Worm (Caenorhabditis elegans): ENCODE data around the gene Y45F10B.13.

Gene Y45F10B.13

ce11 chrIV:13512112-13512569 lies 49.4 kb downstream of the Y45F10B.13 start, which contains the start of gene puf-3:
TSS of gene puf-3 (minus strand) at chrIV:13512162.
- no peak for TF ChIP-seq him-1 (tag; optimal IDR thresholded peaks at IDR 0.05)
- TF ChIP-seq dao-5 (tag; optimal IDR thresholded peaks at IDR 0.05): no peak
- no peak for TF ChIP-seq W03F9.2 (tag; optimal IDR thresholded peaks at IDR 0.05)

ce11 chrIV:13510049-13510448 lies 51.5 kb downstream of the Y45F10B.13 start:
- TF ChIP-seq W03F9.2 (tag; optimal IDR thresholded peaks at IDR 0.05): no peak
- TF ChIP-seq him-1 (tag; optimal IDR thresholded peaks at IDR 0.05): no peak
- no peak for TF ChIP-seq dao-5 (tag; optimal IDR thresholded peaks at IDR 0.05)

DNA sequence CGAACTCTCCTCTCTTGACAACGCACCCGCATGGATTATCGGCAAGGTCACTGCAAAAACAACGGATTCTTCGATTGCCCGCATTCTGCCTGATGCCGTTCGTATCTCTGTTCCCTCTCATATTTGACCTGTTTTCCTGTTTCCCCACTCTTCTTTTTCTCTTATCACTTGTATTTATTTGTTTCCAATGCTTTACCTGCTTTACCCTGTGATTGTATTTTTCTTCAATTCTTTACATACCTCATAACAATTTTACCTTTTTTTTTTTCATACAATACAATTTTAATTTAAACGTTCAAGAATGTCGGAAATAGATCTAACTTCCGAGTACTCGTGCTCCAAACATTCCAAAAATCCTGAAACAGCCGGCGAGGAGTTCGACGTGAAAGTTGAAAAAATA lies 52.6 kb downstream of the Y45F10B.13 start, which contains the start of gene afmd-2:
Gene afmd-2, plus strand, starts transcription at position 301 of the 400 bp plus-strand sequence.
- TF ChIP-seq him-1 (tag; optimal IDR thresholded peaks at IDR 0.05) (no peak), W03F9.2 (tag; optimal IDR thresholded peaks at IDR 0.05) (no peak), dao-5 (tag; optimal IDR thresholded peaks at IDR 0.05) (no peak)

DNA sequence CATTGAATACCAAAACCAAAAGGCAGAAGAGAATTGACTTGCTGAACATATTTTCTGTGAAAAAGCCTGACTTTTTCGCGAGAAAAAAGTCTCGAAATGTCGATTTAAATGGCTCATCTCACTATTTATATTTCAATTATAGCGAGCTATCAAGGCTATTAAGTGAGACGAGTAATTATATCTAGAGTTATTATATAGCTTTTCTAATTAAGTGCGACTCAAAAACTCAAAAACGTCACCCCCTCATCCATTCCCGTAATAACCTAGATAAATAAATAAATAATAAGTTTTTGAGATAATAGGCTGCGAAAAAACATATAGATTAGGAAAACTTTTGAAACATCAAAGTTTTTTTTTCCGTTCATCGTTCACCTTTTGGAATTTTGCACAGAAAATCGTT lies 55.9 kb downstream of the Y45F10B.13 start, which contains the start of gene nlp-17:
Gene nlp-17, minus strand, starts transcription at position 101 of the 400 bp plus-strand sequence.
- TF ChIP-seq W03F9.2 (tag; optimal IDR thresholded peaks at IDR 0.05) (no peak), dao-5 (tag; optimal IDR thresholded peaks at IDR 0.05) (no peak), him-1 (tag; optimal IDR thresholded peaks at IDR 0.05) (no peak)

ce11 chrIV:13505144-13505543 lies 56.4 kb downstream of the Y45F10B.13 start, which contains the start of gene seld-1:
TSS of gene seld-1 (plus strand) at chrIV:13505444.
- TF ChIP-seq him-1 (tag; optimal IDR thresholded peaks at IDR 0.05) (no peak), dao-5 (tag; optimal IDR thresholded peaks at IDR 0.05) (no peak), W03F9.2 (tag; optimal IDR thresholded peaks at IDR 0.05) (no peak)

DNA sequence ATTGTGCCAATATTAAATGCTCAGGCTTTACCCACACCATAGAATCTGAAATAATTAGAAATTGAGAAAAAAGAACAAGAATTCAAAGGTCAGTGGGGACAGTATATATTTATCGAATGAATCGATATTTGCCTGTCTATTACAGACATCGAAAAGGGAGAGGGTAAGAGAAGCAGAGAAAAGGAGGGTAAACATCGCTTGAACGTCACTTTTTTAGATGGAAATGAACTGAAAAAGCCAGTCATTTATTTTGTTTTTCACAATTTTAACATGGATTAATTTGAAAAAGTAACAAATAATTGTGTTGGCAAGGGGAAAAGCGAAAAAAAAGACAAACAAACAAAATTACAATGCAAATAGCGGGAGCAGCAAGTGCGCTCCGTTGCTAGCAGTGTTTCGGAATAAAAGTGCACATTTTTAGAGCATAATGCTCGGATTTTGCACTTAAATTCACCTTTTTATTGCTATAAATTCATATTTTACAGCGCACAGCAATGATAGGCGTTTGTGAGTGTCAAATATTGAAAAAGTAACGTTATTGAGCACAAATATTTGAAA lies 58.6 kb downstream of the Y45F10B.13 start, which contains the start of gene tbc-9:
Gene tbc-9, minus strand, starts transcription at position 51 of the 558 bp plus-strand sequence.
- no peak for TF ChIP-seq W03F9.2 (tag; optimal IDR thresholded peaks at IDR 0.05)
- no peak for TF ChIP-seq dao-5 (tag; optimal IDR thresholded peaks at IDR 0.05)
- no peak for TF ChIP-seq him-1 (tag; optimal IDR thresholded peaks at IDR 0.05)
